Worm (Caenorhabditis elegans) whole organism, late embryonic: Measurements from ENCODE around the gene K09F6.13.

Experiments used
- F13H6.1 ChIP-seq: sonication (generic microtip); optimal IDR thresholded peaks from 2 replicates; lab custom pipeline; 2016; ENCODE audit warnings: missing genetic modification characterization, missing compliant biosample characterization
- K02D7.2 ChIP-seq: sonication (generic microtip); optimal IDR thresholded peaks from 2 replicates; lab custom pipeline; 2017; ENCODE audit warnings: mild to moderate bottlenecking, missing genetic modification characterization, missing compliant biosample characterization
- ceh-24 ChIP-seq: sonication (generic microtip); optimal IDR thresholded peaks from 2 replicates; lab custom pipeline; 2016; ENCODE audit warnings: mild to moderate bottlenecking, missing genetic modification characterization, missing compliant biosample characterization
- ceh-6 ChIP-seq: fragments of 200-800 bp; sonication (Bioruptor generic); optimal IDR thresholded peaks from 2 replicates; lab custom pipeline; 2018; ENCODE audit warnings: mild to moderate bottlenecking, missing genetic modification characterization, missing compliant biosample characterization
- fax-1 ChIP-seq: sonication (generic microtip); optimal IDR thresholded peaks from 2 replicates; lab custom pipeline; 2016; ENCODE audit warnings: missing genotype, missing genetic modification characterization, missing compliant biosample characterization
- lin-11 ChIP-seq: fragments of 200-800 bp; sonication (Bioruptor generic); optimal IDR thresholded peaks from 2 replicates; lab custom pipeline; 2018; ENCODE audit warnings: mild to moderate bottlenecking, missing genetic modification characterization, missing compliant biosample characterization
- pag-3 ChIP-seq: sonication (generic microtip); optimal IDR thresholded peaks from 2 replicates; lab custom pipeline; 2016; ENCODE audit warnings: missing compliant biosample characterization, missing genetic modification characterization, borderline replicate concordance
- pat-9 ChIP-seq: fragments of 200-800 bp; sonication (Bioruptor generic); optimal IDR thresholded peaks from 2 replicates; lab custom pipeline; 2018; ENCODE audit warnings: mild to moderate bottlenecking, missing genetic modification characterization, moderate library complexity, missing compliant biosample characterization
- pqm-1 ChIP-seq: sonication (generic microtip); optimal IDR thresholded peaks from 2 replicates; lab custom pipeline; 2016; ENCODE audit warnings: missing genetic modification characterization, missing compliant biosample characterization
- sox-4 ChIP-seq: sonication (generic microtip); optimal IDR thresholded peaks from 2 replicates; lab custom pipeline; 2017; ENCODE audit warnings: mild to moderate bottlenecking, missing genetic modification characterization, inconsistent platforms, missing compliant biosample characterization
- unc-3 ChIP-seq, 2 experiments: fragments of 200-800 bp in 1 of 2; sonication (Bioruptor generic) in 1 of 2; sonication (generic microtip) in 1 of 2; conservative IDR thresholded peaks in 1 of 2; optimal IDR thresholded peaks in 1 of 2; 2 replicates each; pipeline versions ENCODE4 v1.3.6 to Lab custom; 2016 to 2022; ENCODE audit warnings: missing compliant biosample characterization in 2 of 2, missing genetic modification characterization in 2 of 2, missing genetic modification reagents in 1 of 2
- unc-55 ChIP-seq: sonication (generic microtip); optimal IDR thresholded peaks from 2 replicates; lab custom pipeline; 2017; ENCODE audit warnings: missing biosample characterization, missing genetic modification reagents, missing genetic modification characterization

DNA sequence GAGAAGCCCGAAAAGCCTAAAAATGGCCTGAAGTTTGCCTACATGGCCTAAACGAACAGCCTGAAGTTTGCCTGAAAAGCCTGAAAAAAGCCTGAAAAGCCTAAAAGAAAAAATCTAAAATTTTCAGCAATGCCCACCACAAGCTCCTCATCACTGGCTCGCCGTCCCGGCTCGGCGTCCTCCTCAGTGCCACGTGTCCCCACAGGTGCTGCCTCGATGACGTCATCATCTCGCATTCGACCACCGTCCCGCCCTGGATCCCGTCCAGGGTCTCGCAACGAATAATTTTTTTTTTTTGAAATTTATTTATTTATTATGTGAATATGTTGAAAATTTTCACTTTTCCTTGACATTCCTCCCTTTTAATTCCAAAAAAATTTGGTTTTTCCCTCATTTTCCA lies 35.2 kb upstream of the K09F6.13 start:
- TF ChIP-seq pat-9 (no peak), unc-3 (GFP tag; conservative IDR thresholded peaks at IDR 0.05; lab: Robert Waterston, UW) (no peak), unc-3 (tag; optimal IDR thresholded peaks at IDR 0.05; lab: Kevin White, UChicago) (no peak), ceh-24 (tag; lab: Kevin White, UChicago) (no peak), lin-11 (tag; lab: Kevin White, UChicago) (no peak), F13H6.1 (tag; lab: Kevin White, UChicago) (no peak), sox-4 (no peak), ceh-6 (GFP tag; lab: Kevin White, UChicago) (no peak), K02D7.2 (tag; lab: Kevin White, UChicago) (no peak), unc-55 (GFP tag; lab: Kevin White, UChicago) (no peak), pqm-1 (tag; lab: Kevin White, UChicago) (no peak), pag-3 (no peak), fax-1 (tag; lab: Kevin White, UChicago) (no peak)
